Fruit fly (Drosophila melanogaster) whole organism, embryonic: ENCODE results near the gene Cep290.
A peak's percentile ranks its signal among the peaks of the same experiment; 100 is the strongest.

Source experiments
- Aef1 ChIP-seq: fragments of 200-800 bp; sonication (Bioruptor generic); IDR thresholded peaks from 3 replicates; pipeline ENCODE4 v1.3.6; 2022; ENCODE audit warnings: missing biosample characterization, missing genetic modification characterization
- CG10267 ChIP-seq: fragments of 200-800 bp; sonication (Bioruptor generic); optimal IDR thresholded peaks from 2 replicates; lab custom pipeline; 2018; ENCODE audit warnings: missing biosample characterization, mild to moderate bottlenecking, missing genetic modification characterization, moderate library complexity
- CG10654 ChIP-seq: fragments of 200-800 bp; sonication (Bioruptor generic); optimal IDR thresholded peaks from 2 replicates; lab custom pipeline; 2016; ENCODE audit warnings: missing biosample characterization, missing genetic modification characterization
- CG11247 ChIP-seq: fragments of 200-800 bp; sonication (Bioruptor generic); IDR thresholded peaks from 2 replicates; pipeline ENCODE4 v1.3.6; 2022; ENCODE audit warnings: missing biosample characterization, missing genetic modification characterization
- CG11695 ChIP-seq: fragments of 200-800 bp; sonication (Bioruptor generic); IDR thresholded peaks from 3 replicates; pipeline ENCODE4 v1.3.6; 2022; ENCODE audit warnings: missing biosample characterization, missing genetic modification characterization
- CG12219 ChIP-seq: fragments of 200-800 bp; sonication (Bioruptor generic); optimal IDR thresholded peaks from 3 replicates; lab custom pipeline; 2018; ENCODE audit warnings: missing biosample characterization, mild to moderate bottlenecking, missing genetic modification characterization
- CG1233 ChIP-seq: fragments of 200-800 bp; sonication (Bioruptor generic); optimal IDR thresholded peaks from 4 replicates; lab custom pipeline; 2018; ENCODE audit warnings: missing biosample characterization, mild to moderate bottlenecking, missing genetic modification characterization
- CG14860 ChIP-seq: fragments of 200-800 bp; sonication (Bioruptor generic); IDR thresholded peaks from 3 replicates; pipeline ENCODE4 v1.3.6; 2022; ENCODE audit warnings: missing biosample characterization, missing genetic modification characterization; ENCODE audit not compliant: partially characterized antibody
- CG18262 ChIP-seq: fragments of 200-800 bp; optimal IDR thresholded peaks from 3 replicates; lab custom pipeline; 2019; ENCODE audit warnings: missing biosample characterization, mild to moderate bottlenecking, missing genetic modification characterization, moderate library complexity
- CG2678 ChIP-seq: fragments of 200-800 bp; sonication (Bioruptor generic); optimal IDR thresholded peaks from 3 replicates; lab custom pipeline; 2019; ENCODE audit warnings: missing biosample characterization, mild to moderate bottlenecking, missing genetic modification characterization, moderate library complexity
- CG34224 ChIP-seq: fragments of 200-800 bp; sonication (Bioruptor generic); IDR thresholded peaks from 3 replicates; pipeline ENCODE4 v1.3.6; 2022; ENCODE audit warnings: missing biosample characterization, missing genetic modification characterization; ENCODE audit not compliant: partially characterized antibody
- CG4282 ChIP-seq: fragments of 200-800 bp; sonication (Bioruptor generic); optimal IDR thresholded peaks from 2 replicates; lab custom pipeline; 2016; ENCODE audit warnings: missing biosample characterization, missing genetic modification characterization
- CG4730 ChIP-seq: fragments of 200-800 bp; sonication (Bioruptor generic); IDR thresholded peaks from 2 replicates; pipeline ENCODE4 v1.3.6; 2022; ENCODE audit warnings: missing biosample characterization, missing genetic modification characterization
- CG5180 ChIP-seq: fragments of 200-800 bp; sonication (Bioruptor generic); optimal IDR thresholded peaks from 3 replicates; lab custom pipeline; 2017; ENCODE audit warnings: missing biosample characterization, missing genetic modification characterization, mild to moderate bottlenecking, moderate library complexity, missing genetic modification reagents
- CG5245 ChIP-seq: fragments of 200-800 bp; sonication (Bioruptor generic); optimal IDR thresholded peaks from 3 replicates; lab custom pipeline; 2016; ENCODE audit warnings: missing biosample characterization, missing genetic modification characterization
- CG5953 ChIP-seq: fragments of 200-800 bp; sonication (Bioruptor generic); IDR thresholded peaks from 2 replicates; pipeline ENCODE4 v1.3.6; 2022; ENCODE audit warnings: missing biosample characterization, missing genetic modification characterization
- CG6683 ChIP-seq: fragments of 200-800 bp; sonication (Bioruptor generic); optimal IDR thresholded peaks from 2 replicates; lab custom pipeline; 2017; ENCODE audit warnings: missing biosample characterization, mild to moderate bottlenecking, missing genetic modification characterization, missing genetic modification reagents
- CG8281 ChIP-seq: fragments of 200-800 bp; sonication (Bioruptor generic); optimal IDR thresholded peaks from 2 replicates; lab custom pipeline; 2018; ENCODE audit warnings: missing biosample characterization, mild to moderate bottlenecking, missing genetic modification characterization, moderate library complexity
- CG9215 ChIP-seq: fragments of 200-800 bp; sonication (Bioruptor generic); IDR thresholded peaks from 2 replicates; pipeline ENCODE4 v1.3.6; 2022; ENCODE audit warnings: missing biosample characterization, missing genetic modification characterization
- CG9609 ChIP-seq: fragments of 200-800 bp; sonication (Bioruptor generic); optimal IDR thresholded peaks from 3 replicates; lab custom pipeline; 2016; ENCODE audit warnings: missing biosample characterization, missing genetic modification characterization
- CHES-1-like ChIP-seq: fragments of 200-800 bp; sonication (Bioruptor generic); optimal IDR thresholded peaks from 2 replicates; lab custom pipeline; 2016; ENCODE audit warnings: missing biosample characterization, missing genetic modification characterization
- CTCF ChIP-seq: fragments of 200-800 bp; sonication (Bioruptor generic); optimal IDR thresholded peaks from 2 replicates; lab custom pipeline; 2017; ENCODE audit warnings: missing biosample characterization, mild to moderate bottlenecking, missing genetic modification characterization, moderate library complexity
- D19A ChIP-seq: fragments of 200-800 bp; optimal IDR thresholded peaks from 3 replicates; lab custom pipeline; 2019; ENCODE audit warnings: missing biosample characterization, mild to moderate bottlenecking, missing genetic modification characterization, moderate library complexity
- Eip74EF ChIP-seq, 2 experiments: fragments of 200-800 bp in 1 of 2; fragments of >200 bp in 1 of 2; sonication (Bioruptor generic) in 1 of 2; optimal IDR thresholded peaks; 2 replicates each; lab custom pipeline; 2017 to 2019; ENCODE audit warnings: missing biosample characterization in 2 of 2, missing genetic modification characterization in 2 of 2, mild to moderate bottlenecking in 1 of 2, moderate library complexity in 1 of 2
- Hand ChIP-seq: fragments of 200-800 bp; sonication (Bioruptor generic); optimal IDR thresholded peaks from 2 replicates; lab custom pipeline; 2017; ENCODE audit warnings: mild to moderate bottlenecking, missing biosample characterization, missing genetic modification reagents, missing genetic modification characterization
- Hr51 ChIP-seq, 2 experiments: fragments of 200-800 bp; sonication (Bioruptor generic); optimal IDR thresholded peaks; 2 replicates in 1 of 2; 3 replicates in 1 of 2; lab custom pipeline; 2016 to 2018; ENCODE audit warnings: missing biosample characterization in 2 of 2, missing genetic modification characterization in 2 of 2, mild to moderate bottlenecking in 1 of 2, moderate library complexity in 1 of 2
- Mad ChIP-seq: fragments of 200-800 bp; sonication (Bioruptor generic); optimal IDR thresholded peaks from 2 replicates; lab custom pipeline; 2016; ENCODE audit warnings: missing biosample characterization, missing genetic modification characterization
- NK7.1 ChIP-seq: fragments of 200-800 bp; sonication (Bioruptor generic); optimal IDR thresholded peaks from 3 replicates; lab custom pipeline; 2016; ENCODE audit warnings: missing biosample characterization, missing genetic modification characterization
- Ravus ChIP-seq: fragments of 200-800 bp; sonication (Bioruptor generic); IDR thresholded peaks from 2 replicates; pipeline ENCODE4 v1.3.6; 2022; ENCODE audit warnings: missing biosample characterization, missing genetic modification characterization
- Side ChIP-seq: fragments of 200-800 bp; sonication (Bioruptor generic); optimal IDR thresholded peaks from 2 replicates; lab custom pipeline; 2016; ENCODE audit warnings: missing biosample characterization, missing genetic modification characterization
- Six4 ChIP-seq: fragments of 200-800 bp; sonication (Bioruptor generic); optimal IDR thresholded peaks from 2 replicates; lab custom pipeline; 2016; ENCODE audit warnings: missing biosample characterization, missing genetic modification characterization
- Sry-δ ChIP-seq: fragments of 200-800 bp; sonication (Bioruptor generic); optimal IDR thresholded peaks from 2 replicates; lab custom pipeline; 2016; ENCODE audit warnings: missing biosample characterization, missing genetic modification characterization
- Ssrp ChIP-seq: fragments of 200-800 bp; sonication (Bioruptor generic); optimal IDR thresholded peaks from 2 replicates; lab custom pipeline; 2018; ENCODE audit warnings: missing biosample characterization, mild to moderate bottlenecking, missing genetic modification characterization, moderate library complexity
- cad ChIP-seq: fragments of >200 bp; optimal IDR thresholded peaks from 2 replicates; lab custom pipeline; 2017; ENCODE audit warnings: missing biosample characterization, missing genetic modification characterization
- gsb-n ChIP-seq: fragments of 200-800 bp; sonication (Bioruptor generic); optimal IDR thresholded peaks from 3 replicates; lab custom pipeline; 2018; ENCODE audit warnings: missing biosample characterization, mild to moderate bottlenecking, missing genetic modification characterization
- jumu ChIP-seq: fragments of 200-800 bp; sonication (Bioruptor generic); optimal IDR thresholded peaks from 3 replicates; lab custom pipeline; 2016; ENCODE audit warnings: missing biosample characterization, missing genetic modification characterization
- luna ChIP-seq: fragments of 200-800 bp; sonication (Bioruptor generic); optimal IDR thresholded peaks from 2 replicates; lab custom pipeline; 2016; ENCODE audit warnings: missing biosample characterization, missing genetic modification characterization
- odd ChIP-seq: fragments of 200-800 bp; sonication (Bioruptor generic); optimal IDR thresholded peaks from 2 replicates; lab custom pipeline; 2017; ENCODE audit warnings: missing biosample characterization, mild to moderate bottlenecking, missing genetic modification characterization
- pnt ChIP-seq: fragments of 200-800 bp; sonication (Bioruptor generic); optimal IDR thresholded peaks from 3 replicates; lab custom pipeline; 2016; ENCODE audit warnings: missing biosample characterization, missing genetic modification characterization
- pros ChIP-seq: fragments of 200-800 bp; sonication (Bioruptor generic); optimal IDR thresholded peaks from 3 replicates; lab custom pipeline; 2019; ENCODE audit warnings: missing biosample characterization, mild to moderate bottlenecking, missing genetic modification characterization, moderate library complexity
- pum ChIP-seq: fragments of 200-800 bp; sonication (Bioruptor generic); optimal IDR thresholded peaks from 2 replicates; lab custom pipeline; 2016; ENCODE audit warnings: missing biosample characterization, missing genetic modification characterization
- rib ChIP-seq: fragments of 200-800 bp; sonication (Bioruptor generic); IDR thresholded peaks from 2 replicates; pipeline ENCODE4 v1.3.6; 2022; ENCODE audit warnings: missing biosample characterization, missing genetic modification characterization
- sqz ChIP-seq: fragments of 200-800 bp; sonication (Bioruptor generic); optimal IDR thresholded peaks from 3 replicates; lab custom pipeline; 2018; ENCODE audit warnings: missing biosample characterization, mild to moderate bottlenecking, missing genetic modification characterization
- stwl ChIP-seq: fragments of 200-800 bp; sonication (Bioruptor generic); optimal IDR thresholded peaks from 3 replicates; lab custom pipeline; 2018; ENCODE audit warnings: missing biosample characterization, mild to moderate bottlenecking, missing genetic modification characterization, moderate library complexity
- tgo ChIP-seq: fragments of 200-800 bp; sonication (Bioruptor generic); IDR thresholded peaks from 3 replicates; pipeline ENCODE4 v1.3.6; 2022; ENCODE audit warnings: missing biosample characterization, missing genetic modification characterization
- tna ChIP-seq: fragments of 200-800 bp; sonication (Bioruptor generic); IDR thresholded peaks from 2 replicates; pipeline ENCODE4 v1.3.6; 2022; ENCODE audit warnings: missing biosample characterization, missing genetic modification characterization; ENCODE audit not compliant: partially characterized antibody
- ttk ChIP-seq: fragments of 200-800 bp; sonication (Bioruptor generic); IDR thresholded peaks from 2 replicates; pipeline ENCODE4 v2.1.2; 2022; ENCODE audit warnings: missing biosample characterization, missing genetic modification characterization
- tup ChIP-seq: fragments of 200-800 bp; sonication (Bioruptor generic); optimal IDR thresholded peaks from 2 replicates; lab custom pipeline; 2016; ENCODE audit warnings: missing biosample characterization, mild to moderate bottlenecking, missing genetic modification characterization, moderate library complexity
- vnd ChIP-seq: fragments of 200-800 bp; sonication (Bioruptor generic); IDR thresholded peaks from 3 replicates; pipeline ENCODE4 v1.3.6; 2022; ENCODE audit warnings: missing biosample characterization, missing genetic modification characterization; ENCODE audit not compliant: partially characterized antibody

Cep290 gene

dm6 chr3L:796926-797802 is 46.6 kb upstream of the Cep290 start (continued):
- TF ChIP-seq CG9215 (0 out of 2 replicates have a peak, but pooled peaks have one; percentile 40), CG2678 (tag; lab: Kevin White, UChicago) (peak; percentile 84), jumu (GFP tag; lab: Kevin White, UChicago) (no peak), Ravus (peak; percentile 28), CG5180 (GFP tag; lab: Kevin White, UChicago) (peak; percentile 44), CG8281 (peak; percentile 26), Mad (no peak), Eip74EF (GFP tag; optimal IDR thresholded peaks at IDR 0.05; lab: Kevin White, UChicago) (peak in 1 of 2 experiments; percentile 48), Six4 (GFP tag; lab: Kevin White, UChicago) (peak; percentile 50), odd (GFP tag; lab: Kevin White, UChicago) (no peak), pnt (no peak), CG11695 (peak; percentile 72), CG1233 (peak; percentile 19), CG18262 (tag; lab: Kevin White, UChicago) (peak; percentile 60), Ssrp (no peak), sqz (GFP tag; lab: Kevin White, UChicago) (peak; percentile 29), Hand (no peak), CHES-1-like (GFP tag; lab: Kevin White, UChicago) (no peak), CG14860 (GFP tag; lab: Robert Waterston, UW) (no peak), CG11247 (GFP tag; lab: Robert Waterston, UW) (0 out of 2 replicates have a peak, but pooled peaks have one; percentile 21), tup (no peak), CG10267 (peak; percentile 52), cad (no peak), D19A (tag; lab: Kevin White, UChicago) (peak; percentile 68), CG9609 (GFP tag; lab: Kevin White, UChicago) (no peak), pros (GFP tag; lab: Kevin White, UChicago) (peak; percentile 6), CG5245 (GFP tag; lab: Kevin White, UChicago) (no peak), pum (GFP tag; lab: Kevin White, UChicago) (no peak), Hr51 (GFP tag; optimal IDR thresholded peaks at IDR 0.05; lab: Kevin White, UChicago) (peak in 1 of 2 experiments; percentile 57), tgo (GFP tag; lab: Robert Waterston, UW) (peak; percentile 71; the same call in 2 of the 3 replicates), CG12219 (peak; percentile 6), ttk (peak; percentile 61; the same call in 1 of the 2 replicates), CTCF (GFP tag; lab: Kevin White, UChicago) (no peak), rib (GFP tag; lab: Robert Waterston, UW) (no peak), CG10654 (GFP tag; lab: Kevin White, UChicago) (peak; percentile 46), stwl (no peak), gsb-n (tag; lab: Kevin White, UChicago) (peak; percentile 54), CG34224 (GFP tag; lab: Robert Waterston, UW) (no peak), Side (GFP tag; lab: Kevin White, UChicago) (no peak), CG4730 (GFP tag; lab: Robert Waterston, UW) (peak; percentile 63), Sry-δ (GFP tag; lab: Kevin White, UChicago) (no peak), CG5953 (GFP tag; lab: Robert Waterston, UW) (0 out of 2 replicates have a peak, but pooled peaks have one; percentile 35), CG4282 (GFP tag; lab: Kevin White, UChicago) (no peak), luna (GFP tag; lab: Kevin White, UChicago) (no peak), Aef1 (GFP tag; lab: Robert Waterston, UW) (peak; percentile 55), NK7.1 (GFP tag; lab: Kevin White, UChicago) (no peak), tna (GFP tag; lab: Robert Waterston, UW) (no peak), vnd (GFP tag; lab: Robert Waterston, UW) (no peak), CG6683 (GFP tag; lab: Kevin White, UChicago) (peak; percentile 63)
